Worm (Caenorhabditis elegans) whole organism, late embryonic: ENCODE results near the gene srh-18.

Experiments
- C38D4.7 ChIP-seq: fragments of 200-800 bp; sonication (Bioruptor generic); optimal IDR thresholded peaks from 2 replicates; lab custom pipeline; 2018; ENCODE audit warnings: mild to moderate bottlenecking, missing genetic modification characterization, moderate library complexity, missing compliant biosample characterization
- F13H6.1 ChIP-seq: sonication (generic microtip); optimal IDR thresholded peaks from 2 replicates; lab custom pipeline; 2016; ENCODE audit warnings: missing genetic modification characterization, missing compliant biosample characterization
- K09A11.1 ChIP-seq: sonication (generic microtip); optimal IDR thresholded peaks from 2 replicates; lab custom pipeline; 2017; ENCODE audit warnings: antibody characterized with exemption, mild to moderate bottlenecking, missing genetic modification characterization, missing compliant biosample characterization; ENCODE audit not compliant: insufficient read depth
- T23F11.4 ChIP-seq: fragments of 200-800 bp; sonication (Bioruptor generic); optimal IDR thresholded peaks from 2 replicates; lab custom pipeline; 2018; ENCODE audit warnings: mild to moderate bottlenecking, missing genetic modification characterization, missing compliant biosample characterization
- Y22D7AL.16 ChIP-seq: sonication (generic microtip); optimal IDR thresholded peaks from 2 replicates; lab custom pipeline; 2016; ENCODE audit warnings: missing genetic modification characterization, missing compliant biosample characterization
- ceh-14 ChIP-seq: sonication (generic microtip); optimal IDR thresholded peaks from 2 replicates; lab custom pipeline; 2016; ENCODE audit warnings: missing genotype, missing genetic modification characterization, missing compliant biosample characterization
- ceh-2 ChIP-seq: sonication (generic microtip); optimal IDR thresholded peaks from 2 replicates; lab custom pipeline; 2016; ENCODE audit warnings: missing genotype, missing genetic modification characterization, missing compliant biosample characterization
- ceh-22 ChIP-seq: sonication (generic microtip); optimal IDR thresholded peaks from 2 replicates; lab custom pipeline; 2017; ENCODE audit warnings: missing biosample characterization, missing genetic modification characterization
- ceh-6 ChIP-seq: fragments of 200-800 bp; sonication (Bioruptor generic); optimal IDR thresholded peaks from 2 replicates; lab custom pipeline; 2018; ENCODE audit warnings: mild to moderate bottlenecking, missing genetic modification characterization, missing compliant biosample characterization
- che-1 ChIP-seq: sonication (generic microtip); optimal IDR thresholded peaks from 2 replicates; lab custom pipeline; 2016; ENCODE audit warnings: mild to moderate bottlenecking, missing genetic modification characterization, missing compliant biosample characterization
- dmd-4 ChIP-seq: sonication (generic microtip); optimal IDR thresholded peaks from 2 replicates; lab custom pipeline; 2016; ENCODE audit warnings: borderline replicate concordance, missing genetic modification characterization, missing compliant biosample characterization
- elt-2 ChIP-seq: sonication (generic microtip); optimal IDR thresholded peaks from 2 replicates; lab custom pipeline; 2016; ENCODE audit warnings: missing genetic modification reagents, missing genetic modification characterization, missing compliant biosample characterization
- fax-1 ChIP-seq: sonication (generic microtip); optimal IDR thresholded peaks from 2 replicates; lab custom pipeline; 2016; ENCODE audit warnings: missing genotype, missing genetic modification characterization, missing compliant biosample characterization
- fkh-10 ChIP-seq: fragments of 150-350 bp; optimal IDR thresholded peaks from 2 replicates; lab custom pipeline; 2014; ENCODE audit warnings: missing biosample characterization, missing genetic modification reagents, missing genetic modification characterization
- fkh-6 ChIP-seq: sonication (generic microtip); optimal IDR thresholded peaks from 2 replicates; lab custom pipeline; 2016; ENCODE audit warnings: missing genetic modification characterization, missing compliant biosample characterization
- hlh-13 ChIP-seq: fragments of 200-800 bp; sonication (Bioruptor generic); optimal IDR thresholded peaks from 2 replicates; lab custom pipeline; 2018; ENCODE audit warnings: mild to moderate bottlenecking, missing genetic modification characterization, missing compliant biosample characterization
- hlh-30 ChIP-seq: sonication (generic microtip); optimal IDR thresholded peaks from 2 replicates; lab custom pipeline; 2017; ENCODE audit warnings: antibody characterized with exemption, missing genetic modification characterization, missing compliant biosample characterization; ENCODE audit not compliant: insufficient read depth
- mec-3 ChIP-seq: sonication (generic microtip); optimal IDR thresholded peaks from 2 replicates; lab custom pipeline; 2016; ENCODE audit warnings: borderline replicate concordance, missing genetic modification characterization, missing compliant biosample characterization
- nfya-1 ChIP-seq: sonication (generic microtip); optimal IDR thresholded peaks from 2 replicates; lab custom pipeline; 2017; ENCODE audit warnings: missing genetic modification characterization, mild to moderate bottlenecking, missing compliant biosample characterization, antibody characterized with exemption, moderate library complexity
- nhr-232 ChIP-seq: sonication (generic microtip); optimal IDR thresholded peaks from 2 replicates; lab custom pipeline; 2016; ENCODE audit warnings: missing genetic modification characterization, missing compliant biosample characterization
- npax-4 ChIP-seq: sonication (generic microtip); optimal IDR thresholded peaks from 2 replicates; lab custom pipeline; 2016; ENCODE audit warnings: missing genetic modification characterization, missing compliant biosample characterization
- pag-3 ChIP-seq: sonication (generic microtip); optimal IDR thresholded peaks from 2 replicates; lab custom pipeline; 2016; ENCODE audit warnings: missing compliant biosample characterization, missing genetic modification characterization, borderline replicate concordance
- pat-9 ChIP-seq: fragments of 200-800 bp; sonication (Bioruptor generic); optimal IDR thresholded peaks from 2 replicates; lab custom pipeline; 2018; ENCODE audit warnings: mild to moderate bottlenecking, missing genetic modification characterization, moderate library complexity, missing compliant biosample characterization
- pha-4 ChIP-seq: fragments of 150-350 bp; optimal IDR thresholded peaks from 2 replicates; lab custom pipeline; 2018; ENCODE audit warnings: missing biosample characterization, missing genetic modification reagents, missing genetic modification characterization
- pqm-1 ChIP-seq: sonication (generic microtip); optimal IDR thresholded peaks from 2 replicates; lab custom pipeline; 2016; ENCODE audit warnings: missing genetic modification characterization, missing compliant biosample characterization
- rnt-1 ChIP-seq: sonication (generic microtip); optimal IDR thresholded peaks from 2 replicates; lab custom pipeline; 2016; ENCODE audit warnings: missing genetic modification characterization, missing compliant biosample characterization
- sox-4 ChIP-seq: sonication (generic microtip); optimal IDR thresholded peaks from 2 replicates; lab custom pipeline; 2017; ENCODE audit warnings: mild to moderate bottlenecking, missing genetic modification characterization, inconsistent platforms, missing compliant biosample characterization
- tbx-2 ChIP-seq: sonication (generic microtip); optimal IDR thresholded peaks from 2 replicates; lab custom pipeline; 2016; ENCODE audit warnings: missing genetic modification characterization, missing compliant biosample characterization
- tbx-7 ChIP-seq: sonication (generic microtip); optimal IDR thresholded peaks from 2 replicates; lab custom pipeline; 2016; ENCODE audit warnings: missing genotype, missing genetic modification characterization, missing compliant biosample characterization
- ttx-3 ChIP-seq: sonication (generic microtip); optimal IDR thresholded peaks from 2 replicates; lab custom pipeline; 2016; ENCODE audit warnings: missing genetic modification reagents, missing genetic modification characterization, missing compliant biosample characterization
- unc-55 ChIP-seq: sonication (generic microtip); optimal IDR thresholded peaks from 2 replicates; lab custom pipeline; 2017; ENCODE audit warnings: missing biosample characterization, missing genetic modification reagents, missing genetic modification characterization
- zip-5 ChIP-seq: sonication (generic microtip); optimal IDR thresholded peaks from 2 replicates; lab custom pipeline; 2016; ENCODE audit warnings: missing genetic modification characterization, missing compliant biosample characterization

The srh-18 gene

ce11 chrV:13324933-13325760, 6.9 kb downstream of the srh-18 start, which contains the start of gene C50B6.7:
Gene C50B6.7 (minus strand): TSS chrV:13324983.
- TF ChIP-seq che-1 (tag; lab: Kevin White, UChicago) (no peak), ceh-2 (tag; lab: Kevin White, UChicago) (no peak), sox-4 (tag; lab: Kevin White, UChicago) (no peak), K09A11.1 (tag; lab: Kevin White, UChicago) (no peak), dmd-4 (no peak), pqm-1 (tag; lab: Kevin White, UChicago) (no peak), fkh-10 (GFP tag; lab: Kevin White, UChicago) (no peak), C38D4.7 (no peak), nhr-232 (tag; lab: Kevin White, UChicago) (no peak), Y22D7AL.16 (tag; lab: Kevin White, UChicago) (no peak), tbx-7 (tag; lab: Kevin White, UChicago) (no peak), fax-1 (tag; lab: Kevin White, UChicago) (no peak), pha-4 (no peak), ceh-22 (tag; lab: Kevin White, UChicago) (no peak), mec-3 (tag; lab: Kevin White, UChicago) (no peak)

- TF ChIP-seq ceh-14 (tag; lab: Kevin White, UChicago) (no peak), pag-3 (tag; lab: Kevin White, UChicago) (no peak), fax-1 (tag; lab: Kevin White, UChicago) (no peak), sox-4 (tag; lab: Kevin White, UChicago) (no peak), F13H6.1 (no peak), pha-4 (no peak), ceh-2 (tag; lab: Kevin White, UChicago) (no peak), che-1 (tag; lab: Kevin White, UChicago) (no peak), zip-5 (no peak), fkh-6 (tag; lab: Kevin White, UChicago) (no peak), unc-55 (GFP tag; lab: Kevin White, UChicago) (no peak), rnt-1 (tag; lab: Kevin White, UChicago) (no peak), fkh-10 (GFP tag; lab: Kevin White, UChicago) (no peak), ceh-6 (GFP tag; lab: Kevin White, UChicago) (no peak), mec-3 (tag; lab: Kevin White, UChicago) (no peak)
- TF ChIP-seq, all 69 proteins: peak for 0
Observed at ce11 chrV:13327463-13327862, 9.2 kb downstream of the srh-18 start, which contains the start of gene str-37. Gene str-37 (plus strand): TSS chrV:13327763.

- TF ChIP-seq hlh-30 (tag; lab: Kevin White, UChicago) (no peak), npax-4 (tag; lab: Kevin White, UChicago) (no peak), nfya-1 (tag; lab: Kevin White, UChicago) (no peak), ttx-3 (tag; lab: Kevin White, UChicago) (no peak), hlh-13 (GFP tag; lab: Kevin White, UChicago) (no peak), pat-9 (no peak), elt-2 (no peak), tbx-2 (tag; lab: Kevin White, UChicago) (no peak), K09A11.1 (tag; lab: Kevin White, UChicago) (no peak), T23F11.4 (GFP tag; lab: Kevin White, UChicago) (no peak)
Observed at ce11 chrV:13330919-13331318, 12.7 kb downstream of the srh-18 start, which contains the start of gene nhr-129. Gene nhr-129 (minus strand): TSS chrV:13331019.
